Worm (Caenorhabditis elegans) whole organism, L4 larva: ENCODE results near the gene mps-4.
A peak's percentile ranks its signal among the peaks of the same experiment; 100 is the strongest.

Experiments used
- F37D6.2 ChIP-seq: sonication (generic microtip); optimal IDR thresholded peaks from 2 replicates; lab custom pipeline; 2016; ENCODE audit warnings: mild to moderate bottlenecking, missing genetic modification characterization, missing compliant biosample characterization
- F44E2.7 ChIP-seq: fragments of 200-800 bp; sonication (Bioruptor generic); IDR thresholded peaks from 2 replicates; pipeline ENCODE4 v2.1.2; 2022; ENCODE audit warnings: missing genetic modification characterization, missing compliant biosample characterization
- F49E8.2 ChIP-seq: sonication (generic microtip); optimal IDR thresholded peaks from 2 replicates; lab custom pipeline; 2016; ENCODE audit warnings: missing compliant biosample characterization, mild to moderate bottlenecking, missing genetic modification characterization, borderline replicate concordance
- Y105C5A.15 ChIP-seq: fragments of 200-800 bp; sonication (Bioruptor generic); IDR thresholded peaks from 2 replicates; pipeline ENCODE4 v1.3.6; 2022; ENCODE audit warnings: missing genetic modification characterization, missing compliant biosample characterization
- ZK546.5 ChIP-seq, 2 experiments: sonication (generic microtip); optimal IDR thresholded peaks; 2 replicates each; lab custom pipeline; 2017; ENCODE audit warnings: missing biosample characterization in 2 of 2, missing genetic modification characterization in 2 of 2
- aha-1 ChIP-seq: fragments of 150-350 bp; peaks from one replicate; lab custom pipeline; 2014; ENCODE audit warnings: missing biosample characterization, missing genetic modification characterization
- arid-1 ChIP-seq: fragments of 200-800 bp; sonication (Bioruptor generic); conservative IDR thresholded peaks from 2 replicates; pipeline ENCODE4 v1.3.6; 2022; ENCODE audit warnings: missing genetic modification reagents, missing genetic modification characterization, missing compliant biosample characterization
- ceh-32 ChIP-seq: sonication (generic microtip); optimal IDR thresholded peaks from 2 replicates; lab custom pipeline; 2016; ENCODE audit warnings: mild to moderate bottlenecking, missing genetic modification characterization, missing compliant biosample characterization; ENCODE audit not compliant: poor library complexity
- ceh-62 ChIP-seq: sonication (generic microtip); optimal IDR thresholded peaks from 2 replicates; lab custom pipeline; 2017; ENCODE audit warnings: missing biosample characterization, missing genetic modification characterization
- ces-1 ChIP-seq: fragments of 150-350 bp; sonication (generic microtip); optimal IDR thresholded peaks from 4 replicates; lab custom pipeline; 2014; ENCODE audit warnings: missing biosample characterization, missing genetic modification reagents, missing genetic modification characterization
- ctbp-1 ChIP-seq: fragments of 200-800 bp; sonication (Bioruptor generic); IDR thresholded peaks from 2 replicates; pipeline ENCODE4 v1.3.6; 2022; ENCODE audit warnings: missing genetic modification reagents, missing genetic modification characterization, missing compliant biosample characterization
- daf-19 ChIP-seq: fragments of 200-800 bp; sonication (Bioruptor generic); conservative IDR thresholded peaks from 2 replicates; pipeline ENCODE4 v1.3.6; 2022; ENCODE audit warnings: missing genetic modification characterization, missing compliant biosample characterization
- duxl-1 ChIP-seq: sonication (generic microtip); optimal IDR thresholded peaks from 2 replicates; lab custom pipeline; 2016; ENCODE audit warnings: mild to moderate bottlenecking, missing genetic modification characterization, moderate library complexity, missing compliant biosample characterization; ENCODE audit not compliant: poor library complexity
- egl-27 ChIP-seq: sonication (generic microtip); optimal IDR thresholded peaks from 3 replicates; lab custom pipeline; 2017; ENCODE audit warnings: missing biosample characterization, missing genetic modification reagents, missing genetic modification characterization
- fkh-10 ChIP-seq: fragments of 150-350 bp; optimal IDR thresholded peaks from 2 replicates; lab custom pipeline; 2014; ENCODE audit warnings: missing biosample characterization, missing genetic modification reagents, missing genetic modification characterization
- hlh-11 ChIP-seq: fragments of 200-800 bp; sonication (Bioruptor generic); optimal IDR thresholded peaks from 2 replicates; lab custom pipeline; 2018; ENCODE audit warnings: mild to moderate bottlenecking, missing genetic modification characterization, missing compliant biosample characterization
- hlh-30 ChIP-seq: sonication (generic microtip); optimal IDR thresholded peaks from 2 replicates; lab custom pipeline; 2017; ENCODE audit warnings: antibody characterized with exemption, mild to moderate bottlenecking, missing genetic modification characterization, missing compliant biosample characterization; ENCODE audit not compliant: insufficient read depth
- mes-2 ChIP-seq: sonication (generic microtip); optimal IDR thresholded peaks from 2 replicates; lab custom pipeline; 2016; ENCODE audit warnings: missing genotype, mild to moderate bottlenecking, missing genetic modification characterization, missing compliant biosample characterization; ENCODE audit not compliant: poor library complexity, severe bottlenecking
- nhr-11 ChIP-seq: fragments of 150-350 bp; optimal IDR thresholded peaks from 2 replicates; lab custom pipeline; 2014; ENCODE audit warnings: missing biosample characterization, missing genetic modification characterization
- nhr-111 ChIP-seq: fragments of 200-800 bp; sonication (Bioruptor generic); optimal IDR thresholded peaks from 2 replicates; lab custom pipeline; 2018; ENCODE audit warnings: mild to moderate bottlenecking, missing genetic modification characterization, missing compliant biosample characterization
- snpc-1.2 ChIP-seq: fragments of 200-800 bp; sonication (Bioruptor generic); IDR thresholded peaks from 2 replicates; pipeline ENCODE4 v1.3.6; 2022; ENCODE audit warnings: missing genetic modification reagents, missing genetic modification characterization, missing compliant biosample characterization
- snpc-4 ChIP-seq: fragments of 150-350 bp; optimal IDR thresholded peaks from 2 replicates; lab custom pipeline; 2014; ENCODE audit warnings: missing biosample characterization, missing genetic modification characterization
- spr-1 ChIP-seq: sonication (generic microtip); optimal IDR thresholded peaks from 2 replicates; lab custom pipeline; 2016; ENCODE audit warnings: mild to moderate bottlenecking, missing genetic modification characterization, missing compliant biosample characterization
- tag-97 ChIP-seq: fragments of 200-800 bp; sonication (Bioruptor generic); IDR thresholded peaks from 2 replicates; pipeline ENCODE4 v1.3.6; 2022; ENCODE audit warnings: missing genetic modification characterization, missing compliant biosample characterization
- unc-62 ChIP-seq, 3 experiments: fragments of 150-350 bp in 1 of 3; sonication (generic microtip); optimal IDR thresholded peaks in 2 of 3; peaks in 1 of 3; 1 replicate in 1 of 3; 2 replicates in 2 of 3; lab custom pipeline; 2014 to 2017; ENCODE audit warnings: missing biosample characterization in 3 of 3, missing genetic modification characterization in 3 of 3, missing genetic modification reagents in 3 of 3, missing genotype in 1 of 3

mps-4 gene

ce11 chrIII:8287519-8287918 lies 15.9 kb upstream of the mps-4 start (continued):
- TF ChIP-seq hlh-11 (tag; lab: Kevin White, UChicago) (peak; percentile 57), ZK546.5 (tag; optimal IDR thresholded peaks at IDR 0.05; lab: Kevin White, UChicago) (no peak), mes-2 (tag; lab: Kevin White, UChicago) (peak; percentile 37), hlh-30 (tag; lab: Kevin White, UChicago) (peak; percentile 3)

ce11 chrIII:8286824-8287223 lies 15.2 kb upstream of the mps-4 start:
- TF ChIP-seq F37D6.2 (tag; lab: Kevin White, UChicago) (no peak), snpc-4 (tag; lab: Kevin White, UChicago) (no peak)

ce11 chrIII:8286003-8286402 lies 14.4 kb upstream of the mps-4 start:
- TF ChIP-seq fkh-10 (GFP tag; lab: Kevin White, UChicago) (peak; percentile 54), F37D6.2 (tag; lab: Kevin White, UChicago) (no peak)

- TF ChIP-seq duxl-1 (tag; lab: Kevin White, UChicago) = no peak
- TF ChIP-seq ceh-32 = no peak
- TF ChIP-seq ceh-62 = no peak
- TF ChIP-seq snpc-1.2 (GFP tag; lab: Robert Waterston, UW) = no peak
Measured at ce11 chrIII:8283525-8283924, 11.9 kb upstream of the mps-4 start.

- TF ChIP-seq unc-62 (GFP tag; optimal IDR thresholded peaks at IDR 0.05 in 1 of 2; lab: Kevin White, UChicago) (peak in 1 of 2 experiments; percentile 92), unc-62 (tag; optimal IDR thresholded peaks at IDR 0.05; lab: Kevin White, UChicago) (no peak), Y105C5A.15 (GFP tag; lab: Robert Waterston, UW) (no peak)
Measured at ce11 chrIII:8281310-8281709, 9.7 kb upstream of the mps-4 start.

- TF ChIP-seq ces-1 (no peak), aha-1 (tag; lab: Kevin White, UChicago) (peak; percentile 99), unc-62 (GFP tag; optimal IDR thresholded peaks at IDR 0.05 in 1 of 2; lab: Kevin White, UChicago) (peak in 1 of 2 experiments; percentile 94), unc-62 (tag; optimal IDR thresholded peaks at IDR 0.05; lab: Kevin White, UChicago) (no peak)
Measured at ce11 chrIII:8280352-8280751, 8.8 kb upstream of the mps-4 start.

ce11 chrIII:8279567-8279966 lies 8.0 kb upstream of the mps-4 start:
- no peak for TF ChIP-seq F44E2.7 (GFP tag; lab: Robert Waterston, UW)
- no peak for TF ChIP-seq spr-1
- TF ChIP-seq hlh-30 (tag; lab: Kevin White, UChicago) = no peak
- TF ChIP-seq F49E8.2 (tag; lab: Kevin White, UChicago) = no peak
- no peak for TF ChIP-seq tag-97
- no peak for TF ChIP-seq aha-1 (tag; lab: Kevin White, UChicago)
- no peak for TF ChIP-seq daf-19 (GFP tag; lab: Robert Waterston, UW)
- TF ChIP-seq nhr-11 = no peak

ce11 chrIII:8278801-8279200 lies 7.2 kb upstream of the mps-4 start, which contains the start of gene mig-10:
Gene mig-10 (plus strand): TSS chrIII:8279101.
- TF ChIP-seq egl-27 (tag; lab: Kevin White, UChicago) (no peak), ctbp-1 (no peak), unc-62 (GFP tag; optimal IDR thresholded peaks at IDR 0.05 in 1 of 2; lab: Kevin White, UChicago) (no peak), unc-62 (tag; optimal IDR thresholded peaks at IDR 0.05; lab: Kevin White, UChicago) (no peak), nhr-111 (GFP tag; lab: Kevin White, UChicago) (no peak), arid-1 (GFP tag; lab: Robert Waterston, UW) (no peak), nhr-11 (no peak)
